Fruit fly (Drosophila melanogaster) whole organism, embryonic: Measurements from ENCODE around the gene PIG-C.
A peak's percentile ranks its signal among the peaks of the same experiment; 100 is the strongest.

Experiments used
- CG18599 ChIP-seq: fragments of 200-800 bp; sonication (Bioruptor generic); optimal IDR thresholded peaks from 3 replicates; lab custom pipeline; 2017; ENCODE audit warnings: missing biosample characterization, missing genetic modification characterization, mild to moderate bottlenecking, moderate library complexity, missing genetic modification reagents
- CG9727 ChIP-seq: fragments of 200-800 bp; sonication (Bioruptor generic); optimal IDR thresholded peaks from 3 replicates; lab custom pipeline; 2017; ENCODE audit warnings: missing biosample characterization, mild to moderate bottlenecking, missing genetic modification characterization
- CG9876 ChIP-seq: fragments of 200-800 bp; sonication (Bioruptor generic); optimal IDR thresholded peaks from 2 replicates; lab custom pipeline; 2016; ENCODE audit warnings: missing biosample characterization, missing genetic modification characterization
- knrl ChIP-seq: fragments of 200-800 bp; sonication (Bioruptor generic); IDR thresholded peaks from 3 replicates; pipeline ENCODE4 v1.3.6; 2022; ENCODE audit warnings: missing biosample characterization, missing genetic modification characterization; ENCODE audit not compliant: partially characterized antibody

DNA sequence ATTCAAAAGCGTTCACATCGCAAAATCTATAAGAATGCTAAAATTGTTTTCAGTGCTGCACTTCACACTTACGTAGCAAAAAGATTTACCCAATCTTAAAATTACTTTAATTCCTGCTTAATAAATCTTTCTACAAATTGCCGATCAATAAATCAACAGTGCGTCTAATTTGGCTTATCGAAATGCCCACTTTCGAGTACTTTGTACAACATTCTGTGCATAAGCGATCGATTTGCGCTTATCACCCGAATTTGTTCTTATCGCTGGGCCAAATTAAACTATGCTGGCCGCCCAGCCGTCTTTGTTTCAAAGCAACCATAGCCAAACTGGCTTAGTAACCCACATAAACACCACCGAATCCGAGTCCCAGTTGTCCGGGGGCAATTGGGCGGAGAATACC is 12.5 kb downstream of the PIG-C start:
- TF ChIP-seq CG9727 = no peak
- no peak for TF ChIP-seq knrl (GFP tag; lab: Robert Waterston, UW)
- peak; percentile 43 for TF ChIP-seq CG18599
- no peak for TF ChIP-seq CG9876 (GFP tag; lab: Kevin White, UChicago)
